Fruit fly (Drosophila melanogaster): ENCODE results near the gene CG43737.
A peak's percentile ranks its signal among the peaks of the same experiment; 100 is the strongest.

Gene CG43737

DNA sequence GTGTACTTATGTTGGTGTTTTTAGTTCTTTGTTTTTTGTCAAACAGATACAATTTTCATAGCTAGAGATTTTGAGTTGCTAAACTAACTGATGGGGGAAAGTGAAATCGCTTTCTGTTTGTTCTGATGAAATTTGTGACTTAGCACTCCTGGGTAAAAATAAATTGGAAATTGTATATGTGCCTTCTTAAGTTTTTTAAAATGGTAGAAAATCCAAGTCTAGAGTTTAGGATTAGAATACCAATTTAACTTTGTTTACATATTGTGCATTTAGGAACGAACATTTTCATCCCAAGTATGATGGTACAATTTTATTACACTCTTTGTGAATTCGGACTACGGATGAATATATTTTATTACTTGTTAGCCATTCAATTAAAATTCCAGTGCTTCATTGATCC, 54.5 kb downstream of the CG43737 start, which contains the start of gene CG9101:
Gene CG9101, minus strand, starts transcription at position 101 of the 400 bp plus-strand sequence.
- no peak for TF ChIP-seq fkh (GFP tag; optimal IDR thresholded peaks at IDR 0.05)
- TF ChIP-seq Hr38 (GFP tag; optimal IDR thresholded peaks at IDR 0.05), result no peak
- TF ChIP-seq CG6792 (GFP tag; optimal IDR thresholded peaks at IDR 0.05), result no peak
- no peak for TF ChIP-seq spab (GFP tag; optimal IDR thresholded peaks at IDR 0.05)
- no peak for TF ChIP-seq CG8319 (GFP tag; optimal IDR thresholded peaks at IDR 0.05)
- no peak for TF ChIP-seq OdsH (GFP tag; optimal IDR thresholded peaks at IDR 0.05)
- no peak for TF ChIP-seq CG16779 (tag; optimal IDR thresholded peaks at IDR 0.05)

DNA sequence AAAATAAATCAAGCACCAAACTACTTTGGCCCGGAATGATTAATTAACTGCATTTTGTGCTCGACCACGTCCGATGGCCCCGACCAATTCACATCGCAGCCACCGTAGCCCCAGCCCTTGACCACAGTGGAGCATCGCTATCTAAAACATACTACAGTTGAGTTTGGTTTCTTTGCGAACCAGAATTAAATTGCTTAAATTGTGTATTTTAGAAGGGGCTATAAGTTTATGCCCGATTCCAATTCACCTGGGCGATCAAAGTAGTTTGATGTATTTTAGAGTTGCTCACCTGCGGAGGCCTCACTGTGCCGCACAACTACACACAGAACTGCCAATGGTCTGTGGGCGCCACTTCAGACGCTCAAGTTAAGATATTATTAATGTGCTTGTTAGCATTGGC, 60.0 kb downstream of the CG43737 start:
- TF ChIP-seq fd85E (GFP tag; optimal IDR thresholded peaks at IDR 0.05) (no peak), CG6276 (GFP tag; optimal IDR thresholded peaks at IDR 0.05) (no peak), CG11762 (GFP tag; optimal IDR thresholded peaks at IDR 0.05; ENCODE audit: insufficient read depth) (no peak), CG6792 (GFP tag; optimal IDR thresholded peaks at IDR 0.05) (peak; percentile 2), CG11902 (GFP tag; optimal IDR thresholded peaks at IDR 0.05) (no peak), pdm3 (GFP tag; optimal IDR thresholded peaks at IDR 0.05) (no peak), CG7368 (GFP tag; optimal IDR thresholded peaks at IDR 0.05) (no peak), Eip78C (GFP tag) (peak; percentile 58), Hr39 (GFP tag; optimal IDR thresholded peaks at IDR 0.05) (no peak), dac (GFP tag; optimal IDR thresholded peaks at IDR 0.05) (no peak), CG34406 (GFP tag; optimal IDR thresholded peaks at IDR 0.05) (no peak), net (GFP tag; optimal IDR thresholded peaks at IDR 0.05) (no peak), salr (GFP tag; optimal IDR thresholded peaks at IDR 0.05) (no peak), dsx (GFP tag; optimal IDR thresholded peaks at IDR 0.05; ENCODE audit: poor library complexity, severe bottlenecking) (no peak), CG15336 (GFP tag; IDR thresholded peaks at IDR 0.05) (no peak), CG6163 (GFP tag; IDR thresholded peaks at IDR 0.05) (0 out of 3 replicates have a peak, but pooled peaks have one; percentile 23), Eip93F (GFP tag; optimal IDR thresholded peaks at IDR 0.05) (no peak), CG31627 (GFP tag; optimal IDR thresholded peaks at IDR 0.05) (no peak), svp (GFP tag) (peak; percentile 63), Eip75B (GFP tag; optimal IDR thresholded peaks at IDR 0.05) (no peak), CG8319 (GFP tag; optimal IDR thresholded peaks at IDR 0.05) (no peak), Sox102F (GFP tag; optimal IDR thresholded peaks at IDR 0.05) (no peak), Sox15 (GFP tag; optimal IDR thresholded peaks at IDR 0.05) (no peak), Ets96B (tag; optimal IDR thresholded peaks at IDR 0.05) (no peak), OdsH (GFP tag; optimal IDR thresholded peaks at IDR 0.05) (peak; percentile 4), CG8632 (GFP tag; optimal IDR thresholded peaks at IDR 0.05) (no peak), Smox (GFP tag; optimal IDR thresholded peaks at IDR 0.05) (no peak)
